Fruit fly (Drosophila melanogaster): ENCODE measurements around the gene Es2.
A peak's percentile ranks its signal among the peaks of the same experiment; 100 is the strongest.

Es2 gene

dm6 chrX:8450214-8450904 is 10.9 kb upstream of the Es2 start:
- TF ChIP-seq CG7101 (tag; optimal IDR thresholded peaks at IDR 0.05) (no peak), CG7045 (GFP tag; optimal IDR thresholded peaks at IDR 0.05) (no peak), CG11617 (GFP tag; optimal IDR thresholded peaks at IDR 0.05) (no peak), tj (GFP tag; optimal IDR thresholded peaks at IDR 0.05) (no peak), bab1 (GFP tag; optimal IDR thresholded peaks at IDR 0.05) (no peak), Clk (GFP tag; optimal IDR thresholded peaks at IDR 0.05) (no peak), toe (GFP tag; optimal IDR thresholded peaks at IDR 0.05) (no peak), CG12768 (GFP tag; optimal IDR thresholded peaks at IDR 0.05) (no peak), pad (GFP tag; optimal IDR thresholded peaks at IDR 0.05) (no peak), ovo (GFP tag; optimal IDR thresholded peaks at IDR 0.05) (no peak), Crg-1 (GFP tag; optimal IDR thresholded peaks at IDR 0.05) (no peak), Mnt (GFP tag; optimal IDR thresholded peaks at IDR 0.05) (no peak), cnc (optimal IDR thresholded peaks at IDR 0.05) (no peak), Hr96 (GFP tag; optimal IDR thresholded peaks at IDR 0.05) (no peak), kay (GFP tag; ENCODE audit: borderline replicate concordance) (no peak), cic (GFP tag; optimal IDR thresholded peaks at IDR 0.05) (no peak), CG5204 (GFP tag; optimal IDR thresholded peaks at IDR 0.05) (no peak), CG1620 (GFP tag; optimal IDR thresholded peaks at IDR 0.05) (no peak), CG33017 (tag; optimal IDR thresholded peaks at IDR 0.05) (no peak), CG14711 (tag; optimal IDR thresholded peaks at IDR 0.05) (no peak)

DNA sequence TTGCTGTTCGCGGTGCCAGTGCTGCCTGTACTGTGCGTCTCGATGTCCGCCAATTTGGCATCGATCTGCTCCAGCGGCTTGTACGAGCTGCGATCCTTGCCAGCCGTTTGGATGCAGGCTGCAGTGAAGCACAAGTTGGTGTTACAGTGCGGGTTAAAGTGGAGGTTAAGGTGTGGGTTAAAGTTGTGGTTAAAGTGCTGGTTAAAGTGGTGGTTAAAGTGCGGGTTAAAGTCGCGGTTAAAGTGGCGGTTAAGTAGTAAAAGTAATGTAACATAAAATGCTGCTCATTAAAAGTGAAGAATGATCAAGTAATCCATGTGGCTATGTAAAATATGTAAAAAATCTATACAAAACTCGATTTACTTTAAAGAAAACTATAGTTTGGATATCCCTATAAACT is 9.1 kb upstream of the Es2 start:
- TF ChIP-seq pad (GFP tag; optimal IDR thresholded peaks at IDR 0.05) (no peak), CG33017 (tag; optimal IDR thresholded peaks at IDR 0.05) (no peak), CG12768 (GFP tag; optimal IDR thresholded peaks at IDR 0.05) (no peak), CG7045 (GFP tag; optimal IDR thresholded peaks at IDR 0.05) (no peak), CG11617 (GFP tag; optimal IDR thresholded peaks at IDR 0.05) (no peak), cnc (optimal IDR thresholded peaks at IDR 0.05) (no peak), CG1620 (GFP tag; optimal IDR thresholded peaks at IDR 0.05) (no peak), CG14711 (tag; optimal IDR thresholded peaks at IDR 0.05) (no peak)

DNA sequence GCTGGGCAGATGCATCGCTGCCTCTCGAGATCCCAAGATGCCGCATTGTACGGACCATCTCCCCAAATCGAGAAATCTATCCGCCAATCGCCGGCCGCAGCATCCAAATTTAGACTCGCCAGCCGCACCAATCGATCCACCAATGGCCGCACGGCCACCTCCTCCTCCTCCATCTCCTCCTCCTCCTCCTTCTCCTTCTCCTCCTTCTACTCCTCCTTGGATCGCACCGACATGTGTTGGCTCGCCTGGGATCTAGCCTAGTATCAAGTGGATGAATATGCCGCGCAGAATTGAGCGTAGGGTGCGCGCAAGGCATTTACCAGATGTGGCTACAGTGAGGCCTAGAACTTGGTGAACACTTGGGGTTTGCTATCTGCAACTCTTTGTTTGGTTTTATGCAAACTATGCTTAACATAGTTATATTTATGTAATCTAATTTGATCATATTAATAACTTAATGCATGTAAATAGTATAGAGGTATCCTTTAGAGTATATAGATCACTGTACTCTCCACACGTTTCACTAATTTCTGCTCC is 6.2 kb upstream of the Es2 start, which contains the start of gene org-1:
org-1 (minus strand) TSS at position 51 of the 537 bp plus-strand sequence.
- TF ChIP-seq ovo (GFP tag; optimal IDR thresholded peaks at IDR 0.05) (no peak), CG33017 (tag; optimal IDR thresholded peaks at IDR 0.05) (no peak), pad (GFP tag; optimal IDR thresholded peaks at IDR 0.05) (peak; percentile 15), CG14711 (tag; optimal IDR thresholded peaks at IDR 0.05) (peak; percentile 49), bab1 (GFP tag; optimal IDR thresholded peaks at IDR 0.05) (peak; percentile 82), CG1620 (GFP tag; optimal IDR thresholded peaks at IDR 0.05) (peak; percentile 55), CG7101 (tag; optimal IDR thresholded peaks at IDR 0.05) (peak; percentile 52)

DNA sequence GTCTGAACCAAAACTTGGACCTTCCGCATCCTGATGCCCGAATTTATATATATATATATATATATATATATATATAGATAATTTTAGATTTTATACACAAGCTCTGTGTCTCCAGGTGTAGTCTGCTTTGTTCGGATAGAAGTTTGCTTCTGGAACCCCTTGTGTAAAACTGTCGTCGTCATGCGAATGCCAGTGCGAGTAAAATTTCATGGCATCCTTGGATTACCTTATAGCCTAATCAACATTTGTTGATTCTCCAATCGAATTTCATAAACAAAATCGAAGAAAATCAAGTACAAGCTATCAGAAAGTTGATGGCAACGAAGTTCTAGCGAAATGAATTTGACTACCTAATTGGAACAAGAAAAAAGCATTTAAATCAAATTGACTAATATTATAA is 3.7 kb upstream of the Es2 start, which contains the start of gene CG32713:
CG32713 (minus strand) TSS at position 101 of the 400 bp plus-strand sequence.
- TF ChIP-seq pad (GFP tag; optimal IDR thresholded peaks at IDR 0.05) (no peak), CG33017 (tag; optimal IDR thresholded peaks at IDR 0.05) (no peak), kay (GFP tag; ENCODE audit: borderline replicate concordance) (no peak), CG7101 (tag; optimal IDR thresholded peaks at IDR 0.05) (no peak), CG1620 (GFP tag; optimal IDR thresholded peaks at IDR 0.05) (no peak), CG7045 (GFP tag; optimal IDR thresholded peaks at IDR 0.05) (no peak), cnc (optimal IDR thresholded peaks at IDR 0.05) (no peak), Crg-1 (GFP tag; optimal IDR thresholded peaks at IDR 0.05) (no peak)

dm6 chrX:8459452-8460040 is 1.7 kb upstream of the Es2 start:
- TF ChIP-seq cic (GFP tag; optimal IDR thresholded peaks at IDR 0.05) (no peak), toe (GFP tag; optimal IDR thresholded peaks at IDR 0.05) (no peak), Clk (GFP tag; optimal IDR thresholded peaks at IDR 0.05) (no peak)

- TF ChIP-seq kay (GFP tag; ENCODE audit: borderline replicate concordance) (peak; percentile 34), Clk (GFP tag; optimal IDR thresholded peaks at IDR 0.05) (no peak)
Observed at dm6 chrX:8460232-8460631, 1.0 kb upstream of the Es2 start.

- TF ChIP-seq CG1620 (GFP tag; optimal IDR thresholded peaks at IDR 0.05) (no peak), Crg-1 (GFP tag; optimal IDR thresholded peaks at IDR 0.05) (peak; percentile 2), CG5204 (GFP tag; optimal IDR thresholded peaks at IDR 0.05) (no peak), Mnt (GFP tag; optimal IDR thresholded peaks at IDR 0.05) (peak; percentile 6), toe (GFP tag; optimal IDR thresholded peaks at IDR 0.05) (no peak), cic (GFP tag; optimal IDR thresholded peaks at IDR 0.05) (peak; percentile 2), CG11617 (GFP tag; optimal IDR thresholded peaks at IDR 0.05) (no peak), CG7045 (GFP tag; optimal IDR thresholded peaks at IDR 0.05) (no peak)
Observed at dm6 chrX:8460686-8461085, 593 bp upstream of the Es2 start, which contains the start of gene CG15347. Gene CG15347 (minus strand): TSS chrX:8460898.
